Worm (Caenorhabditis elegans): ENCODE data around the gene C40H1.9.

ce11 chrIII:9344347-9344746 lies 24.6 kb downstream of the C40H1.9 start, which contains the start of gene emb-9:
- TF ChIP-seq nhr-237 (tag; optimal IDR thresholded peaks at IDR 0.05): no peak
- TF ChIP-seq unc-62 (GFP tag; optimal IDR thresholded peaks at IDR 0.05 in 1 of 2): no peak
- TF ChIP-seq unc-62 (tag; optimal IDR thresholded peaks at IDR 0.05): no peak
- no peak for TF ChIP-seq gei-8 (GFP tag; optimal IDR thresholded peaks at IDR 0.05)
- TF ChIP-seq nhr-76 (tag; optimal IDR thresholded peaks at IDR 0.05): no peak
- TF ChIP-seq duxl-1 (tag; optimal IDR thresholded peaks at IDR 0.05; ENCODE audit: poor library complexity): no peak
